Fruit fly (Drosophila melanogaster) whole organism: Measurements from ENCODE around the gene CG3437.

Experiments
- Dll ChIP-seq: fragments of >200 bp; optimal IDR thresholded peaks from 2 replicates; lab custom pipeline; 2017
- pan ChIP-seq: fragments of >200 bp; optimal IDR thresholded peaks from 2 replicates; lab custom pipeline; 2017
- psq ChIP-seq: fragments of >200 bp; optimal IDR thresholded peaks from 2 replicates; lab custom pipeline; 2017
- usp ChIP-seq: fragments of >200 bp; optimal IDR thresholded peaks from 2 replicates; lab custom pipeline; 2017; ENCODE audit warnings: missing biosample characterization, missing genetic modification characterization, mixed read lengths

- no peak for TF ChIP-seq Dll (lab: Kevin White, UChicago)
- no peak for TF ChIP-seq usp (GFP tag; lab: Kevin White, UChicago)
- no peak for TF ChIP-seq pan (lab: Kevin White, UChicago)
- TF ChIP-seq psq: no peak
Measured at dm6 chr3L:9425838-9426237, 31.6 kb downstream of the CG3437 start.
